Worm (Caenorhabditis elegans) whole organism, L1 larva: Measurements from ENCODE around the gene tsp-1.

Source experiments
- C04F5.9 ChIP-seq: sonication (generic microtip); optimal IDR thresholded peaks from 2 replicates; lab custom pipeline; 2016; ENCODE audit warnings: missing genetic modification characterization, missing compliant biosample characterization
- Y116A8C.19 ChIP-seq: sonication (generic microtip); optimal IDR thresholded peaks from 2 replicates; lab custom pipeline; 2016; ENCODE audit warnings: missing compliant biosample characterization, missing genetic modification characterization, borderline replicate concordance
- ceh-82 ChIP-seq, 3 experiments: fragments of 150-350 bp in 1 of 3; sonication (generic microtip) in 2 of 3; optimal IDR thresholded peaks; 2 replicates each; lab custom pipeline; 2014 to 2017; ENCODE audit warnings: missing biosample characterization in 3 of 3, missing genetic modification characterization in 3 of 3
- ceh-88 ChIP-seq: fragments of 200-800 bp; sonication (Bioruptor generic); IDR thresholded peaks from 2 replicates; pipeline ENCODE4 v1.3.6; 2022; ENCODE audit warnings: missing genetic modification characterization, missing compliant biosample characterization
- ceh-90 ChIP-seq: sonication (generic microtip); optimal IDR thresholded peaks from 2 replicates; lab custom pipeline; 2016; ENCODE audit warnings: missing genetic modification characterization, missing compliant biosample characterization
- dpl-1 ChIP-seq, 3 experiments: fragments of 150-350 bp in 2 of 3; sonication (generic microtip) in 1 of 3; optimal IDR thresholded peaks; 2 replicates each; lab custom pipeline; 2014 to 2017; ENCODE audit warnings: missing biosample characterization in 3 of 3, missing genetic modification characterization in 3 of 3, missing genetic modification reagents in 3 of 3
- dsc-1 ChIP-seq: sonication (generic microtip); optimal IDR thresholded peaks from 2 replicates; lab custom pipeline; 2016; ENCODE audit warnings: mild to moderate bottlenecking, missing genetic modification characterization, missing compliant biosample characterization
- efl-1 ChIP-seq, 4 experiments: fragments of 150-350 bp; optimal IDR thresholded peaks in 3 of 4; peaks in 1 of 4; 1 replicate in 1 of 4; 2 replicates in 3 of 4; lab custom pipeline; 2014; ENCODE audit warnings: missing biosample characterization in 2 of 4, missing genetic modification characterization in 2 of 4, missing genetic modification reagents in 2 of 4
- elt-3 ChIP-seq, 6 experiments: fragments of 150-350 bp in 1 of 6; sonication (generic microtip); optimal IDR thresholded peaks; 2 replicates each; lab custom pipeline; 2017 to 2018; ENCODE audit warnings: missing biosample characterization in 6 of 6, missing genetic modification characterization in 6 of 6, inconsistent platforms in 1 of 6
- ets-5 ChIP-seq: fragments of 200-800 bp; sonication (Bioruptor generic); IDR thresholded peaks from 2 replicates; pipeline ENCODE4 v1.3.6; 2022; ENCODE audit warnings: missing genetic modification characterization, missing compliant biosample characterization
- fkh-10 ChIP-seq: sonication (generic microtip); optimal IDR thresholded peaks from 2 replicates; lab custom pipeline; 2017; ENCODE audit warnings: missing biosample characterization, missing genetic modification reagents, missing genetic modification characterization
- hlh-17 ChIP-seq: fragments of 200-800 bp; sonication (Bioruptor generic); optimal IDR thresholded peaks from 2 replicates; lab custom pipeline; 2018; ENCODE audit warnings: missing genetic modification characterization, mild to moderate bottlenecking, missing compliant biosample characterization, moderate library complexity, borderline replicate concordance
- hlh-4 ChIP-seq: sonication (generic microtip); optimal IDR thresholded peaks from 2 replicates; lab custom pipeline; 2016; ENCODE audit warnings: mild to moderate bottlenecking, missing genetic modification characterization, missing compliant biosample characterization
- hpl-2 ChIP-seq: fragments of 150-350 bp; optimal IDR thresholded peaks from 2 replicates; lab custom pipeline; 2014; ENCODE audit warnings: missing biosample characterization, missing genetic modification reagents, missing genetic modification characterization
- jun-1 ChIP-seq: fragments of 150-350 bp; optimal IDR thresholded peaks from 2 replicates; lab custom pipeline; 2014; ENCODE audit warnings: missing biosample characterization, missing genetic modification reagents, missing genetic modification characterization
- lin-14 ChIP-seq: fragments of 200-800 bp; sonication (Bioruptor generic); optimal IDR thresholded peaks from 2 replicates; lab custom pipeline; 2018; ENCODE audit warnings: mild to moderate bottlenecking, missing genetic modification characterization, moderate library complexity, missing compliant biosample characterization
- lsy-2 ChIP-seq, 2 experiments: fragments of 150-350 bp; optimal IDR thresholded peaks; 2 replicates each; lab custom pipeline; 2014; ENCODE audit warnings: missing biosample characterization in 2 of 2, missing genetic modification characterization in 2 of 2
- mep-1 ChIP-seq: fragments of 150-350 bp; optimal IDR thresholded peaks from 2 replicates; lab custom pipeline; 2014; ENCODE audit warnings: missing biosample characterization, missing genetic modification characterization
- nhr-12 ChIP-seq: sonication (generic microtip); optimal IDR thresholded peaks from 2 replicates; lab custom pipeline; 2017; ENCODE audit warnings: missing biosample characterization, missing genetic modification characterization
- nhr-19 ChIP-seq: fragments of 200-800 bp; sonication (Bioruptor generic); conservative IDR thresholded peaks from 2 replicates; pipeline ENCODE4 v1.3.6; 2022; ENCODE audit warnings: missing genetic modification characterization, missing compliant biosample characterization
- nhr-237 ChIP-seq: fragments of 150-350 bp; optimal IDR thresholded peaks from 2 replicates; lab custom pipeline; 2014; ENCODE audit warnings: missing biosample characterization, missing genetic modification characterization
- nhr-71 ChIP-seq: sonication (generic microtip); optimal IDR thresholded peaks from 2 replicates; lab custom pipeline; 2016; ENCODE audit warnings: mild to moderate bottlenecking, missing genetic modification characterization, moderate library complexity, missing compliant biosample characterization
- nhr-76 ChIP-seq: sonication (generic microtip); optimal IDR thresholded peaks from 2 replicates; lab custom pipeline; 2017; ENCODE audit warnings: missing biosample characterization, missing genetic modification characterization
- nhr-84 ChIP-seq: sonication (generic microtip); optimal IDR thresholded peaks from 2 replicates; lab custom pipeline; 2017; ENCODE audit warnings: missing biosample characterization, missing genetic modification characterization
- pag-3 ChIP-seq: sonication (generic microtip); optimal IDR thresholded peaks from 2 replicates; lab custom pipeline; 2017; ENCODE audit warnings: missing genetic modification characterization, mild to moderate bottlenecking, missing compliant biosample characterization, antibody characterized with exemption, borderline replicate concordance; ENCODE audit not compliant: insufficient read depth
- rnt-1 ChIP-seq: sonication (generic microtip); optimal IDR thresholded peaks from 2 replicates; lab custom pipeline; 2016; ENCODE audit warnings: mild to moderate bottlenecking, missing genetic modification characterization, moderate library complexity, missing compliant biosample characterization
- snu-23 ChIP-seq: sonication (generic microtip); optimal IDR thresholded peaks from 2 replicates; lab custom pipeline; 2016; ENCODE audit warnings: missing genetic modification characterization, missing compliant biosample characterization
- sup-37 ChIP-seq: fragments of 200-800 bp; sonication (Bioruptor generic); optimal IDR thresholded peaks from 2 replicates; lab custom pipeline; 2018; ENCODE audit warnings: mild to moderate bottlenecking, missing genetic modification characterization, missing compliant biosample characterization
- swsn-7 ChIP-seq: sonication (generic microtip); optimal IDR thresholded peaks from 2 replicates; lab custom pipeline; 2016; ENCODE audit warnings: missing genetic modification characterization, missing compliant biosample characterization
- tbx-2 ChIP-seq: sonication (generic microtip); optimal IDR thresholded peaks from 2 replicates; lab custom pipeline; 2016; ENCODE audit warnings: missing genetic modification characterization, missing compliant biosample characterization
- unc-130 ChIP-seq: fragments of 150-350 bp; optimal IDR thresholded peaks from 2 replicates; lab custom pipeline; 2017; ENCODE audit warnings: missing biosample characterization, missing genetic modification characterization, inconsistent platforms
- unc-86 ChIP-seq: sonication (generic microtip); optimal IDR thresholded peaks from 2 replicates; lab custom pipeline; 2016; ENCODE audit warnings: missing genetic modification characterization, missing compliant biosample characterization
- unc-98 ChIP-seq: fragments of 200-800 bp; sonication (Bioruptor generic); IDR thresholded peaks from 2 replicates; pipeline ENCODE4 v1.3.6; 2022; ENCODE audit warnings: missing genetic modification characterization, missing compliant biosample characterization
- vab-15 ChIP-seq: sonication (generic microtip); optimal IDR thresholded peaks from 2 replicates; lab custom pipeline; 2017; ENCODE audit warnings: missing genotype, mild to moderate bottlenecking, missing genetic modification characterization, missing compliant biosample characterization
- xbp-1 ChIP-seq: sonication (generic microtip); optimal IDR thresholded peaks from 2 replicates; lab custom pipeline; 2016; ENCODE audit warnings: missing genetic modification characterization, missing compliant biosample characterization
- zag-1 ChIP-seq: fragments of 150-350 bp; optimal IDR thresholded peaks from 2 replicates; lab custom pipeline; 2014; ENCODE audit warnings: missing biosample characterization, missing genetic modification characterization
- zip-4 ChIP-seq: fragments of 200-800 bp; sonication (Bioruptor generic); optimal IDR thresholded peaks from 2 replicates; lab custom pipeline; 2018; ENCODE audit warnings: mild to moderate bottlenecking, missing genetic modification characterization, moderate library complexity, missing compliant biosample characterization
- ztf-11 ChIP-seq, 2 experiments: sonication (generic microtip); optimal IDR thresholded peaks; 2 replicates each; lab custom pipeline; 2016 to 2017; ENCODE audit warnings: missing genetic modification characterization in 2 of 2, missing biosample characterization in 1 of 2, missing compliant biosample characterization in 1 of 2

tsp-1 gene

ce11 chrIII:8239325-8239724, at the start of gene tsp-1:
tsp-1 (minus strand) TSS chrIII:8239423.
- TF ChIP-seq efl-1 (optimal IDR thresholded peaks at IDR 0.05; lab: Kevin White, UChicago): no peak
- peak in 1 of 2 experiments; percentile 69 for TF ChIP-seq efl-1 (GFP tag; optimal IDR thresholded peaks at IDR 0.05 in 1 of 2; lab: Kevin White, UChicago)
- TF ChIP-seq ets-5: no peak

ce11 chrIII:8287519-8287918, 48.3 kb upstream of the tsp-1 start:
- TF ChIP-seq hpl-2 (no peak), pag-3 (tag; lab: Kevin White, UChicago) (peak; percentile 23), unc-98 (no peak), mep-1 (tag; lab: Kevin White, UChicago) (peak; percentile 40), zip-4 (GFP tag; lab: Kevin White, UChicago) (no peak), fkh-10 (peak; percentile 0), xbp-1 (tag; lab: Kevin White, UChicago) (no peak), nhr-71 (tag; lab: Kevin White, UChicago) (peak; percentile 60), nhr-19 (peak; percentile 20; the same call in 1 of the 2 replicates), hlh-4 (tag; lab: Kevin White, UChicago) (no peak), rnt-1 (tag; lab: Kevin White, UChicago) (peak; percentile 34), lsy-2 (tag; optimal IDR thresholded peaks at IDR 0.05; lab: Kevin White, UChicago) (peak in 1 of 2 experiments; percentile 37), ztf-11 (tag; optimal IDR thresholded peaks at IDR 0.05; lab: Kevin White, UChicago) (peak in 1 of 2 experiments; percentile 35), zag-1 (tag; lab: Kevin White, UChicago) (no peak), ceh-82 (tag; optimal IDR thresholded peaks at IDR 0.05; lab: Kevin White, UChicago) (peak in 1 of 3 experiments; percentile 21), snu-23 (GFP tag; lab: Kevin White, UChicago) (peak; percentile 29), lin-14 (GFP tag; lab: Kevin White, UChicago) (peak; percentile 92), swsn-7 (peak; percentile 26), dsc-1 (peak; percentile 55), jun-1 (tag; lab: Kevin White, UChicago) (no peak), unc-130 (tag; lab: Kevin White, UChicago) (peak; percentile 21), nhr-76 (tag; lab: Kevin White, UChicago) (no peak), dpl-1 (GFP tag; optimal IDR thresholded peaks at IDR 0.05; lab: Kevin White, UChicago) (peak in 1 of 3 experiments; percentile 6), efl-1 (optimal IDR thresholded peaks at IDR 0.05; lab: Kevin White, UChicago) (peak in 1 of 2 experiments; percentile 5), efl-1 (GFP tag; optimal IDR thresholded peaks at IDR 0.05 in 1 of 2; lab: Kevin White, UChicago) (peak in 1 of 2 experiments; percentile 21)

ce11 chrIII:8286824-8287223, 47.6 kb upstream of the tsp-1 start:
- TF ChIP-seq elt-3 (tag; optimal IDR thresholded peaks at IDR 0.05; lab: Kevin White, UChicago) (no peak), nhr-237 (no peak), dsc-1 (no peak), ceh-88 (no peak), hlh-17 (GFP tag; lab: Kevin White, UChicago) (no peak), vab-15 (no peak), nhr-12 (no peak), swsn-7 (no peak), Y116A8C.19 (tag; lab: Kevin White, UChicago) (no peak), lin-14 (GFP tag; lab: Kevin White, UChicago) (no peak), unc-86 (no peak), tbx-2 (no peak), sup-37 (GFP tag; lab: Kevin White, UChicago) (no peak), nhr-84 (no peak), ceh-90 (no peak), hlh-4 (tag; lab: Kevin White, UChicago) (no peak), ceh-82 (tag; optimal IDR thresholded peaks at IDR 0.05; lab: Kevin White, UChicago) (no peak), C04F5.9 (tag; lab: Kevin White, UChicago) (no peak)
- TF ChIP-seq, all 84 proteins: peak for 0
